Worm (Caenorhabditis elegans) whole organism, L1 larva: ENCODE data around the gene C27F2.10.

Experiments used
- C34B4.2 ChIP-seq: sonication (generic microtip); optimal IDR thresholded peaks from 2 replicates; lab custom pipeline; 2017; ENCODE audit warnings: mild to moderate bottlenecking, missing genetic modification characterization, missing compliant biosample characterization
- F16B12.6 ChIP-seq: fragments of 150-350 bp; optimal IDR thresholded peaks from 2 replicates; lab custom pipeline; 2014; ENCODE audit warnings: missing biosample characterization, missing genetic modification characterization
- Y116A8C.19 ChIP-seq: sonication (generic microtip); optimal IDR thresholded peaks from 2 replicates; lab custom pipeline; 2016; ENCODE audit warnings: missing compliant biosample characterization, missing genetic modification characterization, borderline replicate concordance
- aly-2 ChIP-seq: fragments of 150-350 bp; optimal IDR thresholded peaks from 2 replicates; lab custom pipeline; 2014; ENCODE audit warnings: missing biosample characterization, missing genetic modification characterization
- blmp-1 ChIP-seq: fragments of 150-350 bp; optimal IDR thresholded peaks from 2 replicates; lab custom pipeline; 2014; ENCODE audit warnings: missing biosample characterization, missing genetic modification characterization
- ceh-82 ChIP-seq, 3 experiments: fragments of 150-350 bp in 1 of 3; sonication (generic microtip) in 2 of 3; optimal IDR thresholded peaks; 2 replicates each; lab custom pipeline; 2014 to 2017; ENCODE audit warnings: missing biosample characterization in 3 of 3, missing genetic modification characterization in 3 of 3
- ceh-88 ChIP-seq: fragments of 200-800 bp; sonication (Bioruptor generic); IDR thresholded peaks from 2 replicates; pipeline ENCODE4 v1.3.6; 2022; ENCODE audit warnings: missing genetic modification characterization, missing compliant biosample characterization
- ceh-90 ChIP-seq: sonication (generic microtip); optimal IDR thresholded peaks from 2 replicates; lab custom pipeline; 2016; ENCODE audit warnings: missing genetic modification characterization, missing compliant biosample characterization
- ces-1 ChIP-seq: fragments of 150-350 bp; optimal IDR thresholded peaks from 2 replicates; lab custom pipeline; 2014; ENCODE audit warnings: missing biosample characterization, missing genetic modification reagents, missing genetic modification characterization
- efl-1 ChIP-seq, 4 experiments: fragments of 150-350 bp; optimal IDR thresholded peaks in 3 of 4; peaks in 1 of 4; 1 replicate in 1 of 4; 2 replicates in 3 of 4; lab custom pipeline; 2014; ENCODE audit warnings: missing biosample characterization in 2 of 4, missing genetic modification characterization in 2 of 4, missing genetic modification reagents in 2 of 4
- egl-27 ChIP-seq, 2 experiments: fragments of 150-350 bp in 1 of 2; sonication (generic microtip); optimal IDR thresholded peaks; 3 replicates each; lab custom pipeline; 2017 to 2018; ENCODE audit warnings: missing biosample characterization in 2 of 2, missing genetic modification characterization in 2 of 2, missing genetic modification reagents in 2 of 2
- elt-2 ChIP-seq: sonication (generic microtip); optimal IDR thresholded peaks from 2 replicates; lab custom pipeline; 2016; ENCODE audit warnings: missing genetic modification characterization, mild to moderate bottlenecking, inconsistent platforms, missing compliant biosample characterization, missing genetic modification reagents
- ets-5 ChIP-seq: fragments of 200-800 bp; sonication (Bioruptor generic); IDR thresholded peaks from 2 replicates; pipeline ENCODE4 v1.3.6; 2022; ENCODE audit warnings: missing genetic modification characterization, missing compliant biosample characterization
- fkh-4 ChIP-seq: sonication (generic microtip); optimal IDR thresholded peaks from 2 replicates; lab custom pipeline; 2016; ENCODE audit warnings: missing compliant biosample characterization, missing genetic modification characterization, borderline replicate concordance
- grh-1 ChIP-seq: fragments of 200-800 bp; sonication (Bioruptor generic); IDR thresholded peaks from 2 replicates; pipeline ENCODE4 v1.3.6; 2022; ENCODE audit warnings: missing genetic modification reagents, missing genetic modification characterization, missing compliant biosample characterization
- hlh-4 ChIP-seq: sonication (generic microtip); optimal IDR thresholded peaks from 2 replicates; lab custom pipeline; 2016; ENCODE audit warnings: mild to moderate bottlenecking, missing genetic modification characterization, missing compliant biosample characterization
- isw-1 ChIP-seq: fragments of 200-800 bp; sonication (Bioruptor generic); IDR thresholded peaks from 2 replicates; pipeline ENCODE4 v1.3.6; 2022; ENCODE audit warnings: missing genetic modification characterization, missing compliant biosample characterization
- lin-15B ChIP-seq: fragments of 150-350 bp; sonication (generic microtip); optimal IDR thresholded peaks from 3 replicates; lab custom pipeline; 2014; ENCODE audit warnings: missing biosample characterization, missing genetic modification characterization
- mdl-1 ChIP-seq, 2 experiments: fragments of 150-350 bp; optimal IDR thresholded peaks; 2 replicates each; lab custom pipeline; 2014 to 2017; ENCODE audit warnings: missing biosample characterization in 2 of 2, missing genetic modification characterization in 2 of 2, inconsistent platforms in 1 of 2
- mef-2 ChIP-seq: fragments of 150-350 bp; optimal IDR thresholded peaks from 2 replicates; lab custom pipeline; 2014; ENCODE audit warnings: missing biosample characterization, missing genetic modification characterization
- mep-1 ChIP-seq: fragments of 150-350 bp; optimal IDR thresholded peaks from 2 replicates; lab custom pipeline; 2014; ENCODE audit warnings: missing biosample characterization, missing genetic modification characterization
- nhr-11 ChIP-seq: fragments of 150-350 bp; optimal IDR thresholded peaks from 2 replicates; lab custom pipeline; 2014; ENCODE audit warnings: missing biosample characterization, missing genetic modification characterization
- nhr-12 ChIP-seq: sonication (generic microtip); optimal IDR thresholded peaks from 2 replicates; lab custom pipeline; 2017; ENCODE audit warnings: missing biosample characterization, missing genetic modification characterization
- nhr-19 ChIP-seq: fragments of 200-800 bp; sonication (Bioruptor generic); conservative IDR thresholded peaks from 2 replicates; pipeline ENCODE4 v1.3.6; 2022; ENCODE audit warnings: missing genetic modification characterization, missing compliant biosample characterization
- nhr-28 ChIP-seq: fragments of 150-350 bp; optimal IDR thresholded peaks from 2 replicates; lab custom pipeline; 2014; ENCODE audit warnings: missing biosample characterization, missing genetic modification characterization
- nhr-47 ChIP-seq: sonication (generic microtip); optimal IDR thresholded peaks from 2 replicates; lab custom pipeline; 2016; ENCODE audit warnings: mild to moderate bottlenecking, missing genetic modification characterization, moderate library complexity, missing compliant biosample characterization
- nhr-76 ChIP-seq: sonication (generic microtip); optimal IDR thresholded peaks from 2 replicates; lab custom pipeline; 2017; ENCODE audit warnings: missing biosample characterization, missing genetic modification characterization
- nhr-77 ChIP-seq: fragments of 150-350 bp; optimal IDR thresholded peaks from 2 replicates; lab custom pipeline; 2014; ENCODE audit warnings: missing biosample characterization, missing genetic modification characterization
- nhr-84 ChIP-seq: sonication (generic microtip); optimal IDR thresholded peaks from 2 replicates; lab custom pipeline; 2017; ENCODE audit warnings: missing biosample characterization, missing genetic modification characterization
- nhr-90 ChIP-seq: sonication (generic microtip); optimal IDR thresholded peaks from 2 replicates; lab custom pipeline; 2016; ENCODE audit warnings: mild to moderate bottlenecking, missing genetic modification characterization, missing compliant biosample characterization; ENCODE audit not compliant: poor library complexity
- pag-3 ChIP-seq: sonication (generic microtip); optimal IDR thresholded peaks from 2 replicates; lab custom pipeline; 2017; ENCODE audit warnings: missing genetic modification characterization, mild to moderate bottlenecking, missing compliant biosample characterization, antibody characterized with exemption, borderline replicate concordance; ENCODE audit not compliant: insufficient read depth
- pqm-1 ChIP-seq: sonication (generic microtip); optimal IDR thresholded peaks from 3 replicates; lab custom pipeline; 2017; ENCODE audit warnings: missing biosample characterization, missing genetic modification characterization
- rnt-1 ChIP-seq: sonication (generic microtip); optimal IDR thresholded peaks from 2 replicates; lab custom pipeline; 2016; ENCODE audit warnings: mild to moderate bottlenecking, missing genetic modification characterization, moderate library complexity, missing compliant biosample characterization
- skn-1 ChIP-seq: fragments of 150-350 bp; optimal IDR thresholded peaks from 2 replicates; lab custom pipeline; 2014; ENCODE audit warnings: missing biosample characterization, missing genetic modification characterization
- snpc-4 ChIP-seq: fragments of 150-350 bp; optimal IDR thresholded peaks from 2 replicates; lab custom pipeline; 2014; ENCODE audit warnings: missing biosample characterization, missing genetic modification characterization
- sptf-1 ChIP-seq: fragments of 150-350 bp; optimal IDR thresholded peaks from 2 replicates; lab custom pipeline; 2014; ENCODE audit warnings: missing biosample characterization, missing genetic modification characterization
- sup-37 ChIP-seq: fragments of 200-800 bp; sonication (Bioruptor generic); optimal IDR thresholded peaks from 2 replicates; lab custom pipeline; 2018; ENCODE audit warnings: mild to moderate bottlenecking, missing genetic modification characterization, missing compliant biosample characterization
- swsn-7 ChIP-seq: sonication (generic microtip); optimal IDR thresholded peaks from 2 replicates; lab custom pipeline; 2016; ENCODE audit warnings: missing genetic modification characterization, missing compliant biosample characterization
- tlp-1 ChIP-seq: fragments of 150-350 bp; optimal IDR thresholded peaks from 2 replicates; lab custom pipeline; 2014; ENCODE audit warnings: missing biosample characterization, missing genetic modification characterization
- unc-30 ChIP-seq: sonication (generic microtip); optimal IDR thresholded peaks from 2 replicates; lab custom pipeline; 2017; ENCODE audit warnings: missing biosample characterization, missing genetic modification characterization
- vab-15 ChIP-seq: sonication (generic microtip); optimal IDR thresholded peaks from 2 replicates; lab custom pipeline; 2017; ENCODE audit warnings: missing genotype, mild to moderate bottlenecking, missing genetic modification characterization, missing compliant biosample characterization
- zag-1 ChIP-seq: fragments of 150-350 bp; optimal IDR thresholded peaks from 2 replicates; lab custom pipeline; 2014; ENCODE audit warnings: missing biosample characterization, missing genetic modification characterization
- zip-4 ChIP-seq: fragments of 200-800 bp; sonication (Bioruptor generic); optimal IDR thresholded peaks from 2 replicates; lab custom pipeline; 2018; ENCODE audit warnings: mild to moderate bottlenecking, missing genetic modification characterization, moderate library complexity, missing compliant biosample characterization
- ztf-4 ChIP-seq: fragments of 150-350 bp; optimal IDR thresholded peaks from 2 replicates; lab custom pipeline; 2014; ENCODE audit warnings: missing biosample characterization, missing genetic modification characterization

The C27F2.10 gene

ce11 chrIII:4950345-4950744 is 36.4 kb downstream of the C27F2.10 start (continued):
- no peak for TF ChIP-seq nhr-84 (tag; lab: Kevin White, UChicago)
- TF ChIP-seq ceh-88 (GFP tag; lab: Robert Waterston, UW) = no peak
- no peak for TF ChIP-seq unc-30 (tag; lab: Kevin White, UChicago)
- TF ChIP-seq vab-15 (tag; lab: Kevin White, UChicago) = no peak
- no peak for TF ChIP-seq zip-4 (GFP tag; lab: Kevin White, UChicago)
- no peak for TF ChIP-seq F16B12.6 (tag; lab: Kevin White, UChicago)
- no peak for TF ChIP-seq pqm-1
- no peak for TF ChIP-seq nhr-28
- TF ChIP-seq ztf-4 (tag; lab: Kevin White, UChicago) = no peak
- no peak for TF ChIP-seq nhr-90 (tag; lab: Kevin White, UChicago)
- no peak for TF ChIP-seq hlh-4 (tag; lab: Kevin White, UChicago)
- TF ChIP-seq egl-27 (tag; optimal IDR thresholded peaks at IDR 0.05; lab: Kevin White, UChicago) = no peak
- no peak for TF ChIP-seq tlp-1
- TF ChIP-seq Y116A8C.19 (tag; lab: Kevin White, UChicago) = no peak
- TF ChIP-seq ets-5 (GFP tag; lab: Robert Waterston, UW) = no peak
- TF ChIP-seq grh-1 (GFP tag; lab: Robert Waterston, UW) = no peak
- no peak for TF ChIP-seq mef-2 (tag; lab: Kevin White, UChicago)
- no peak for TF ChIP-seq lin-15B (tag; lab: Kevin White, UChicago)
- no peak for TF ChIP-seq sup-37 (GFP tag; lab: Kevin White, UChicago)
- peak in 2 of 3 experiments; percentile 22 to 47 for TF ChIP-seq ceh-82 (tag; optimal IDR thresholded peaks at IDR 0.05; lab: Kevin White, UChicago)
- TF ChIP-seq nhr-76 (tag; lab: Kevin White, UChicago) = no peak
- peak; percentile 41 for TF ChIP-seq rnt-1
- TF ChIP-seq aly-2 = no peak
- TF ChIP-seq blmp-1 (tag; lab: Kevin White, UChicago) = no peak
- TF ChIP-seq isw-1 (GFP tag; lab: Robert Waterston, UW) = peak; percentile 29
- no peak for TF ChIP-seq fkh-4 (tag; lab: Kevin White, UChicago)
- no peak for TF ChIP-seq pag-3 (tag; lab: Kevin White, UChicago)
- TF ChIP-seq nhr-19 (GFP tag; lab: Robert Waterston, UW) = no peak
- TF ChIP-seq zag-1 (tag; lab: Kevin White, UChicago) = no peak
- no peak for TF ChIP-seq nhr-77 (tag; lab: Kevin White, UChicago)
- peak; percentile 47 for TF ChIP-seq nhr-47 (tag; lab: Kevin White, UChicago)
- TF ChIP-seq elt-2 (tag; lab: Kevin White, UChicago) = no peak
- TF ChIP-seq skn-1 = no peak
- TF ChIP-seq ces-1 (GFP tag; lab: Kevin White, UChicago) = no peak
- TF ChIP-seq ceh-90 (tag; lab: Kevin White, UChicago) = no peak
- no peak for TF ChIP-seq sptf-1
- TF ChIP-seq efl-1 (optimal IDR thresholded peaks at IDR 0.05; lab: Kevin White, UChicago) = peak; percentile 40 to 48
- peak in 1 of 2 experiments; percentile 31 for TF ChIP-seq efl-1 (GFP tag; optimal IDR thresholded peaks at IDR 0.05 in 1 of 2; lab: Kevin White, UChicago)
- peak; percentile 15 for TF ChIP-seq snpc-4 (tag; lab: Kevin White, UChicago)
- peak; percentile 44 for TF ChIP-seq swsn-7 (tag; lab: Kevin White, UChicago)
- TF ChIP-seq nhr-11 (tag; lab: Kevin White, UChicago) = no peak
- peak in 1 of 2 experiments; percentile 19 for TF ChIP-seq mdl-1 (tag; optimal IDR thresholded peaks at IDR 0.05; lab: Kevin White, UChicago)
- peak; percentile 43 for TF ChIP-seq mep-1 (tag; lab: Kevin White, UChicago)
- TF ChIP-seq C34B4.2 = no peak
- no peak for TF ChIP-seq nhr-12 (tag; lab: Kevin White, UChicago)
